Fruit fly (Drosophila melanogaster) whole organism, pupa: Measurements from ENCODE around the gene lectin-37Da.

Experiments
- CG10348 ChIP-seq: fragments of 200-800 bp; sonication (Bioruptor generic); IDR thresholded peaks from 2 replicates; pipeline ENCODE4 v1.3.6; 2022; ENCODE audit warnings: missing biosample characterization, missing genetic modification characterization
- CG12605 ChIP-seq: fragments of 200-800 bp; sonication (Bioruptor generic); IDR thresholded peaks from 2 replicates; pipeline ENCODE4 v1.3.6; 2022; ENCODE audit warnings: missing biosample characterization, missing genetic modification characterization
- CG13204 ChIP-seq: fragments of 200-800 bp; sonication (Bioruptor generic); optimal IDR thresholded peaks from 2 replicates; lab custom pipeline; 2018; ENCODE audit warnings: missing biosample characterization, mild to moderate bottlenecking, missing genetic modification characterization, moderate library complexity
- CG14655 ChIP-seq: fragments of 200-800 bp; sonication (Bioruptor generic); optimal IDR thresholded peaks from 3 replicates; lab custom pipeline; 2017; ENCODE audit warnings: mild to moderate bottlenecking, missing biosample characterization, missing genetic modification reagents, missing genetic modification characterization
- CG15710 ChIP-seq: fragments of 200-800 bp; sonication (Bioruptor generic); optimal IDR thresholded peaks from 2 replicates; lab custom pipeline; 2018; ENCODE audit warnings: missing biosample characterization, mild to moderate bottlenecking, missing genetic modification characterization, moderate library complexity
- CG17806 ChIP-seq: fragments of 200-800 bp; sonication (Bioruptor generic); optimal IDR thresholded peaks from 2 replicates; lab custom pipeline; 2018; ENCODE audit warnings: missing biosample characterization, mild to moderate bottlenecking, missing genetic modification characterization, moderate library complexity
- CG32121 ChIP-seq: fragments of 200-800 bp; sonication (Bioruptor generic); IDR thresholded peaks from 2 replicates; pipeline ENCODE4 v1.3.6; 2022; ENCODE audit warnings: missing biosample characterization, missing genetic modification characterization
- CG34367 ChIP-seq: fragments of 200-800 bp; sonication (Bioruptor generic); optimal IDR thresholded peaks from 2 replicates; lab custom pipeline; 2018; ENCODE audit warnings: missing biosample characterization, mild to moderate bottlenecking, missing genetic modification characterization
- CG4496 ChIP-seq: fragments of 200-800 bp; sonication (Bioruptor generic); IDR thresholded peaks from 3 replicates; pipeline ENCODE4 v1.3.6; 2022; ENCODE audit warnings: missing biosample characterization, missing genetic modification characterization
- CG8159 ChIP-seq: fragments of 200-800 bp; sonication (Bioruptor generic); optimal IDR thresholded peaks from 3 replicates; lab custom pipeline; 2018; ENCODE audit warnings: missing biosample characterization, mild to moderate bottlenecking, missing genetic modification characterization, moderate library complexity
- CG8301 ChIP-seq: fragments of 200-800 bp; sonication (Bioruptor generic); optimal IDR thresholded peaks from 2 replicates; lab custom pipeline; 2018; ENCODE audit warnings: missing biosample characterization, mild to moderate bottlenecking, missing genetic modification characterization
- CG9948 ChIP-seq: fragments of 200-800 bp; sonication (Bioruptor generic); optimal IDR thresholded peaks from 2 replicates; lab custom pipeline; 2018; ENCODE audit warnings: missing biosample characterization, mild to moderate bottlenecking, missing genetic modification characterization, moderate library complexity
- D1 ChIP-seq: fragments of 200-800 bp; sonication (Bioruptor generic); optimal IDR thresholded peaks from 2 replicates; lab custom pipeline; 2018; ENCODE audit warnings: missing biosample characterization, mild to moderate bottlenecking, missing genetic modification characterization, moderate library complexity
- EcR ChIP-seq: fragments of 200-800 bp; sonication (Bioruptor generic); optimal IDR thresholded peaks from 3 replicates; lab custom pipeline; 2019; ENCODE audit warnings: missing biosample characterization, missing genetic modification characterization, mild to moderate bottlenecking, moderate library complexity, missing genetic modification reagents
- Ets98B ChIP-seq: fragments of 200-800 bp; sonication (Bioruptor generic); IDR thresholded peaks from 2 replicates; pipeline ENCODE4 v1.3.6; 2022; ENCODE audit warnings: missing biosample characterization, missing genetic modification characterization
- Pif1A ChIP-seq: fragments of 200-800 bp; sonication (Bioruptor generic); optimal IDR thresholded peaks from 3 replicates; lab custom pipeline; 2016; ENCODE audit warnings: missing biosample characterization, missing genetic modification characterization
- Pif1B ChIP-seq: fragments of 200-800 bp; sonication (Bioruptor generic); optimal IDR thresholded peaks from 3 replicates; lab custom pipeline; 2016; ENCODE audit warnings: missing biosample characterization, missing genetic modification characterization
- Snoo ChIP-seq: fragments of 200-800 bp; sonication (Bioruptor generic); optimal IDR thresholded peaks from 3 replicates; lab custom pipeline; 2017; ENCODE audit warnings: missing biosample characterization, mild to moderate bottlenecking, missing genetic modification characterization, inconsistent platforms
- fd96Ca ChIP-seq: fragments of 200-800 bp; sonication (Bioruptor generic); IDR thresholded peaks from 3 replicates; pipeline ENCODE4 v1.3.6; 2022; ENCODE audit warnings: missing biosample characterization, missing genetic modification characterization
- gl ChIP-seq: fragments of 200-800 bp; sonication (Bioruptor generic); optimal IDR thresholded peaks from 2 replicates; lab custom pipeline; 2018; ENCODE audit warnings: missing biosample characterization, mild to moderate bottlenecking, missing genetic modification characterization

lectin-37Da gene

dm6 chr2L:19378620-19379019, 39.5 kb upstream of the lectin-37Da start:
- TF ChIP-seq Pif1B: no peak
- TF ChIP-seq gl (tag; lab: Kevin White, UChicago): no peak
- TF ChIP-seq CG8301: no peak
- TF ChIP-seq Ets98B (GFP tag; lab: Robert Waterston, UW): no peak
- TF ChIP-seq Snoo: no peak
- TF ChIP-seq Pif1A (GFP tag; lab: Kevin White, UChicago): no peak
- no peak for TF ChIP-seq CG17806 (tag; lab: Kevin White, UChicago)
- TF ChIP-seq D1 (tag; lab: Kevin White, UChicago): no peak
- no peak for TF ChIP-seq CG15710 (tag; lab: Kevin White, UChicago)
- TF ChIP-seq, all 21 proteins: peak for 0

dm6 chr2L:19380630-19381029, 37.5 kb upstream of the lectin-37Da start, which contains the start of gene CG17350:
TSS of gene CG17350 (plus strand) at chr2L:19380930.
- no peak for TF ChIP-seq gl (tag; lab: Kevin White, UChicago)
- no peak for TF ChIP-seq CG14655 (GFP tag; lab: Kevin White, UChicago)
- no peak for TF ChIP-seq CG17806 (tag; lab: Kevin White, UChicago)
- TF ChIP-seq CG15710 (tag; lab: Kevin White, UChicago): no peak
- no peak for TF ChIP-seq CG12605 (GFP tag; lab: Robert Waterston, UW)
- TF ChIP-seq CG34367 (tag; lab: Kevin White, UChicago): no peak
- no peak for TF ChIP-seq Ets98B (GFP tag; lab: Robert Waterston, UW)
- TF ChIP-seq EcR (GFP tag; lab: Kevin White, UChicago): no peak
- no peak for TF ChIP-seq fd96Ca
- no peak for TF ChIP-seq CG8301
- no peak for TF ChIP-seq CG10348 (GFP tag; lab: Robert Waterston, UW)
- TF ChIP-seq CG8159 (tag; lab: Kevin White, UChicago): no peak
- no peak for TF ChIP-seq CG4496 (GFP tag; lab: Robert Waterston, UW)

dm6 chr2L:19382353-19382752, 35.8 kb upstream of the lectin-37Da start:
- TF ChIP-seq CG13204 (GFP tag; lab: Kevin White, UChicago): no peak
- TF ChIP-seq CG17806 (tag; lab: Kevin White, UChicago): no peak
- TF ChIP-seq fd96Ca: no peak
- no peak for TF ChIP-seq EcR (GFP tag; lab: Kevin White, UChicago)
- TF ChIP-seq Ets98B (GFP tag; lab: Robert Waterston, UW): no peak
- TF ChIP-seq gl (tag; lab: Kevin White, UChicago): no peak
- no peak for TF ChIP-seq CG15710 (tag; lab: Kevin White, UChicago)

- TF ChIP-seq CG32121 (GFP tag; lab: Robert Waterston, UW) (no peak), CG17806 (tag; lab: Kevin White, UChicago) (no peak), CG4496 (GFP tag; lab: Robert Waterston, UW) (no peak), CG12605 (GFP tag; lab: Robert Waterston, UW) (no peak), Pif1A (GFP tag; lab: Kevin White, UChicago) (no peak), D1 (tag; lab: Kevin White, UChicago) (no peak), CG8159 (tag; lab: Kevin White, UChicago) (no peak), Ets98B (GFP tag; lab: Robert Waterston, UW) (no peak), CG8301 (no peak), Snoo (no peak), CG9948 (tag; lab: Kevin White, UChicago) (no peak)
These were observed 31.9 kb upstream of the lectin-37Da start, which contains the start of gene fon for dm6 chr2L:19386106-19386715. TSS of gene fon (minus strand) at chr2L:19386205.

dm6 chr2L:19388966-19389365, 29.2 kb upstream of the lectin-37Da start:
- TF ChIP-seq EcR (GFP tag; lab: Kevin White, UChicago) (peak; percentile 25), CG8301 (no peak)
- TF ChIP-seq, all 21 proteins: peak for 1

dm6 chr2L:19389749-19390148, 28.4 kb upstream of the lectin-37Da start, which contains the start of gene CG17549:
TSS of gene CG17549 (minus strand) at chr2L:19390075.
- TF ChIP-seq CG4496 (GFP tag; lab: Robert Waterston, UW): 0 out of 3 replicates have a peak, but pooled peaks have one; percentile 6
- no peak for TF ChIP-seq CG12605 (GFP tag; lab: Robert Waterston, UW)

- peak; percentile 65 for TF ChIP-seq gl (tag; lab: Kevin White, UChicago)
- TF ChIP-seq CG8159 (tag; lab: Kevin White, UChicago): no peak
- 0 out of 3 replicates have a peak, but pooled peaks have one; percentile 8 for TF ChIP-seq CG4496 (GFP tag; lab: Robert Waterston, UW)
These were observed 24.4 kb upstream of the lectin-37Da start, which contains the start of gene CG31798 for dm6 chr2L:19393703-19394210. TSS of gene CG31798 (plus strand) at chr2L:19394160.
